Worm (Caenorhabditis elegans): ENCODE data around the gene Y111B2A.21.

Gene Y111B2A.21

DNA sequence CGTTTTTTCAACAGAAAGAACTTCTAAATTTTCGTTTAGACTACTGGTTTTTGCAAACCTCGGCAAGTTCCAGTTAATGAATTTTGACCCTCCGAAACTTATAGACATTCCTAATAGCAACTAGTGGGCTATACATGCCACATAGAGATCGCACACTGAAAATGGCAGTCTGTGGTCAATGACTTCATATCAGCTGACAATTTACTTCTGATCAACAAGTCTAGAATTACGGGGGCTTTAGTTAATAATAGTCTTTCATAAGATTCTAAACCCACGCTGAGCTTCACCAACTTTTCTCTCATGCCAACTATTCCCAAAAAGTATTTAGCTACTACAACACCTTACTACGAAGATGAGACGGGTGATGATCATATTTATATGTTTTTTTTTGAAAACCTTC is 11.1 kb downstream of the Y111B2A.21 start, which contains the start of gene srw-9:
Gene srw-9 (plus strand): TSS at position 301 of the 400 bp plus-strand sequence.
- no peak for TF ChIP-seq W03F9.2 (tag; optimal IDR thresholded peaks at IDR 0.05)
- TF ChIP-seq dao-5 (tag; optimal IDR thresholded peaks at IDR 0.05): no peak
- TF ChIP-seq him-1 (tag; optimal IDR thresholded peaks at IDR 0.05): no peak

DNA sequence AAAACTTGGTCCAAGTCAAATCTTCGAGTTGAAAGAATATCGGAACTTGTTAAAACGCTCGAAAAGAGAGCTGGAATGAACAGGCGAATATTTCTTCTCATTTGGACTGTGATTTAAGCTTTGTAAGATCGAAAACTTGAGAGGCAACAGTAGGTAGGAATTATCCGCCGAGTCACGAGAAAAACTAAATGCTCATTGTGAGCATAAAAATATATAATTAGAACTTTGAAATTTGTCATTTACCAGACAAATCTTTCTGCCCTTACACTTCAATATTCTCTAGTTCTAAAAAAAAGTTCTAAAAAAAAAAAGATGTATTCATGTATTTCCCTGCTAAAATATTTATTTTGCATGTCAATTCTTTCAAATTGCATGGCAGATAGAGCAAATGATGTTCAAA is 18.0 kb downstream of the Y111B2A.21 start, which contains the start of the genes irld-19 and irld-61:
Gene irld-19 (minus strand): TSS at position 101 of the 400 bp plus-strand sequence.
Gene irld-61 (plus strand): TSS at position 313 of the 400 bp plus-strand sequence.
- TF ChIP-seq him-1 (tag; optimal IDR thresholded peaks at IDR 0.05): no peak

DNA sequence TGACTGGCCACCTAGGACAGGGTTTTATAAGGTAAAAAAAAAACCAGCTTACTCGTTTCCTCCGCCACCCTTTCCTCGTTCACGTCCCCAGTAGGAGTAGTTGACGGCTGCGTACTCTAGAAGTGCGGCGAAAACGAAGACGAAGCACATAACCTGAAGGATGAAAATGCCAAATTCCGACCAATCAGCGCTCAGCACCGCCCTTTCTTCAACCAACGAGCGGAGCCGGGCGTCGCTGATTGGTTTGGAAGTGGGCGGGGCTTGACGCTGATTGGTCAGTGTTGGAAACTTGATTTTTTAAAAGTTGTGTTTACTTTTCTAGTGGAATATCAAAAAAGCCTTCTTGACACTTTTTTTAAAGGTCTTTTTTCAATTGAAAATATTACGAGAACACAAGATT is 27.5 kb downstream of the Y111B2A.21 start:
- no peak for TF ChIP-seq dao-5 (tag; optimal IDR thresholded peaks at IDR 0.05)

DNA sequence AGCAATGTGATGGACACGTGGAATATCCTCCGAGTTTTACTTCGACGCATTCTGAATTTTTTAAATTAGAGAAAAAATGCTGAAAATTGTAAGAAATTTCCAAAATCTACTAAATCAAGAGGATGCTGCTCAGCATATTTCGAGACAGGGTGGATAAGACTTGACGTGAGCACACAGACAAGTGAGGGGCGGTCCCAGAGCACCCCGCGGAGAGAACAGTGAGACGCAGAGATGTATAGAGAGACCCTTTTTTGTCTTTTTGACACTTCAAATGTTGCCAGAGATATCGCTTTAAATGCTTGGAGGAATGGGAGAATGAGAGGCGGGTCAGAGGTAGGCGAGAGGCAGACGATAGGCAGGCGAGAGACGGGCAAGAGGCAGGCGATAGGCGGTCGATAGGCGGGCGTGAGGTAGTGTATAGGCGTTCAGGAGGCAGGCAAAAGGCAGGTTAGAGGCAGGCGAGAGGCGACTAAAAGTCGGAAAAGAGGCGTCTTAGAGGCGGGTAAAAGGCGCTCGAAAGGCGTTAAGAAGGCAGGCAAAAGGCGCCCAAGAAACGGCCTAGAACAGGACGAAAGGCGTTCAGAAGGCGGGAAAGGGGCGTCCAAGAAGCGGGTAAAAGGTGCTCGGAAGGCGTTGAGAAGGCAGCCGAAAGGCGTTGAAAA is 33.6 kb downstream of the Y111B2A.21 start, which contains the start of gene gab-1:
Gene gab-1 (minus strand): TSS at position 51 of the 662 bp plus-strand sequence.
- no peak for TF ChIP-seq dao-5 (tag; optimal IDR thresholded peaks at IDR 0.05)
- TF ChIP-seq W03F9.2 (tag; optimal IDR thresholded peaks at IDR 0.05): no peak
- TF ChIP-seq him-1 (tag; optimal IDR thresholded peaks at IDR 0.05): no peak

DNA sequence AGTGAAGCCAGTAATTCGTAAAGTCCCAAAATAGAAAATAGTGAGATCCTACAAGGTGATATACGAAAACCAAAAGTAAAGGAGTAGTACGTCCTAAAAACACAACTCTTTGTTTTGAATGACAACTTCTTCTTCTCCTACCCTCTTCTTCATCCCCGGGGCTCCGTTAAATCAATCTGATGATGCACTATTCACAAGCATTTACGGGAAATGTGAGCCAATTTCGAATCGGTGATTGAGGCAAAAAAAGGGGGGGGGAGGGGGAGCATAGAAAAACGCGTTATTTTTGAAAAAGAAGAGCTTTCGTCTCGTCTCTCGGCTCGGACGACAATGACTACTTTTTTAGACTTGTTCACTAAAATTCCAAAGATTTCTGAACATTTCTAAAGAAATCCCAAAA is 37.7 kb downstream of the Y111B2A.21 start:
- TF ChIP-seq dao-5 (tag; optimal IDR thresholded peaks at IDR 0.05): no peak
- TF ChIP-seq W03F9.2 (tag; optimal IDR thresholded peaks at IDR 0.05): no peak
- no peak for TF ChIP-seq him-1 (tag; optimal IDR thresholded peaks at IDR 0.05)

DNA sequence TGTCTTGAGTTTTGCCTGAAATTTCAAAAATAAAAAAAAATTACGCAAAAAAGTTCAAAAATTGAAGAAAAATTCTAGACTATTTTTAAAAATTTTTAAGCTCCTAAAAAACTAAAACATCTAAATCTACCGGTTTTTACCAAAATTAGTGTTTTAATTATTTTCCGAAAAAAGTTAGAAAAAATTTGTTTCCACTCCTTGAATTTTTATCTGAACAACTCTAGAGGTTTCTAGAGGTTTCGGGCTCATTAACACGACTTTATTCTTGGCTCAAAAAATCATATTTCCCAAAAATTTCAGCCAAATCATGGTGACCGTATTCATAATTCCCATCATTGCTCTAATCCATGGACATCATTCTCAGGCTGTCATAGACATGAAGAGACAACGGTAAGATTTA is 38.6 kb downstream of the Y111B2A.21 start, which contains the start of gene lgc-37:
Gene lgc-37 (plus strand): TSS at position 301 of the 400 bp plus-strand sequence.
- TF ChIP-seq dao-5 (tag; optimal IDR thresholded peaks at IDR 0.05) (no peak), him-1 (tag; optimal IDR thresholded peaks at IDR 0.05) (no peak)

DNA sequence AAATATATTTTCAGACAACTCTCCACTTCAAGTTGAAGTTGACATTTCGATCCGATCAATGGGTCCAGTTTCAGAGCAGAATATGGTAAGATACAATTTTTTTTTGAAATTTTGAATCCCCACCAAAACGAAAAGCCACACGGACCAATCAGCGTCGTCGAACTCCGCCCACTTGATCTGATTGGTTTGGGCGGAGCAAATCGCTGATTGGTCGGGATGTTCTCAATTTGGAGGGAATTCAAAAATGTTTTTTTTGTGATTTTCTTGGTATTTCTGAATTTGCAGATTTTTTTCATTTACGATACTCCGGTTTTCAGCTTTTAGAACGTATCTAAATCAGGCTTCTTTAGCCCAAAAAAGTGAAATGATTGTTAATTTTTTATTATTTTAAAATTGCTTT is 39.2 kb downstream of the Y111B2A.21 start:
- no peak for TF ChIP-seq him-1 (tag; optimal IDR thresholded peaks at IDR 0.05)
- TF ChIP-seq dao-5 (tag; optimal IDR thresholded peaks at IDR 0.05): no peak
- TF ChIP-seq W03F9.2 (tag; optimal IDR thresholded peaks at IDR 0.05): no peak

DNA sequence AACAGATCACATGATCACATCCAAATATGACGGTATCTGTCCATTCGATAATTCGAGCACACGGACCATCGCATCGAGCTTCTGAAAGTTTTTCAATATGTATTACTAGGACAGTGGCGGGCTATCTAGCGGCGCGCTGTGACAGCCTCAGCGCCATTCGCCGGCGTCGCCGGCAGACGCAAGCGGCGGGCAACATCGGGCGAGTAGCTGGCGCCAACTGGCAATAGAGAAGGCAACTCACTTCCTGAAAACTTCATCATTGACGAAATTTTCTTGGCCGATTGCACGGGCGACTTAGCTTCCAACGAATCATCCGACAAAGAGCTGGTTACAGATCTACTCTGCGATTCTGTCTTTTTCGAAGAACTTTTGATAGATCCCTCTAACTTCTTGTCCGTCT is 42.0 kb downstream of the Y111B2A.21 start:
- TF ChIP-seq him-1 (tag; optimal IDR thresholded peaks at IDR 0.05): no peak
- TF ChIP-seq W03F9.2 (tag; optimal IDR thresholded peaks at IDR 0.05): no peak

DNA sequence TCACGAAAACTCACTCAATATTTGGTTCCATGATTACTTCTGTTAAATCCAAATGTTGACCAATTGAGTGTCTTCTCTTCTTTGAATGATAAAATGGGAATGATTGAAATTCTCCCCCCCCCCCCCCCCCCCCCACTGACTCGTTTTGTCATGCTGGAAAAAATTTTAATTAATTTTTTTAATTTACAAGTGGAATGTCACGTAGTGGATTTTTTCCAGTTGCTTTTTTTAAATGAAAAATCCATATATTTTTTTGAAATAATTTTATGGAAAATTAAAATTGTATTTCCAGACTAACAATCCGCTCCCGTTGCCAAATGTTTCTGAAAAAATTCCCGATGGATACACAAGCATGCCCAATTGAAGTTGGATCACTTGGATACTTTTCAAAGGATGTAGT is 43.2 kb downstream of the Y111B2A.21 start, which contains the start of gene BE10.1:
Gene BE10.1 (minus strand): TSS at position 101 of the 400 bp plus-strand sequence.
- no peak for TF ChIP-seq dao-5 (tag; optimal IDR thresholded peaks at IDR 0.05)
- no peak for TF ChIP-seq him-1 (tag; optimal IDR thresholded peaks at IDR 0.05)
- no peak for TF ChIP-seq W03F9.2 (tag; optimal IDR thresholded peaks at IDR 0.05)

DNA sequence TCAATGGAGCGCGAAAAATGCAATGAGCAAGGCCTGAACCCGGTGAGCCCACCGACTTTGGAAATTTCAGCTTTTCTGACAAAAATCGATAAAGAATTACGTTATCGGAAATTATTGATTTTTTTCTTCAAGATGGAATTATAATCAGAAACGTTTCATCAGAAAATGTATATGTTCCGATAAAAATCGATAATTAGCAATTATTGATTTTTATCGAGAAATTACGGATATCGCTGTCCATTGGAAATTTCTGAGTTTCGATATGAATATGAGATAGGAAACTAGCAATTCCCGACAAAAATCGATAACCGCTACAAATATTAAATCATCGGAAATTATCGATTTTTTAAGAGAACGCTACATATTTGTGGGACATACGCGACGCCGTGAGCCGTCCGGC is 48.0 kb downstream of the Y111B2A.21 start:
- TF ChIP-seq dao-5 (tag; optimal IDR thresholded peaks at IDR 0.05) (no peak), W03F9.2 (tag; optimal IDR thresholded peaks at IDR 0.05) (no peak), him-1 (tag; optimal IDR thresholded peaks at IDR 0.05) (no peak)

All from whole organism, L4/young adult.